Worm (Caenorhabditis elegans) whole organism, L4 larva: ENCODE results near the gene T06E4.21.

ENCODE experiments used
- aly-2 ChIP-seq: sonication (generic microtip); optimal IDR thresholded peaks from 2 replicates; lab custom pipeline; 2018; ENCODE audit warnings: missing biosample characterization, missing genetic modification characterization
- ama-1 ChIP-seq: fragments of 150-350 bp; optimal IDR thresholded peaks from 2 replicates; lab custom pipeline; 2014; ENCODE audit warnings: inconsistent platforms, mixed read lengths
- ceh-62 ChIP-seq: sonication (generic microtip); optimal IDR thresholded peaks from 2 replicates; lab custom pipeline; 2017; ENCODE audit warnings: missing biosample characterization, missing genetic modification characterization
- daf-12 ChIP-seq: fragments of 150-350 bp; optimal IDR thresholded peaks from 2 replicates; lab custom pipeline; 2014; ENCODE audit warnings: missing biosample characterization, missing genetic modification reagents, missing genetic modification characterization
- dmd-9 ChIP-seq: fragments of 200-800 bp; sonication (Bioruptor generic); IDR thresholded peaks from 2 replicates; pipeline ENCODE4 v1.3.6; 2022; ENCODE audit warnings: missing genetic modification reagents, missing genetic modification characterization, missing compliant biosample characterization
- hmg-1.1 ChIP-seq: fragments of 200-800 bp; sonication (Bioruptor generic); IDR thresholded peaks from 2 replicates; pipeline ENCODE4 v1.3.6; 2022; ENCODE audit warnings: missing genetic modification reagents, missing genetic modification characterization, missing compliant biosample characterization
- lsy-2 ChIP-seq, 2 experiments: fragments of 150-350 bp in 1 of 2; sonication (generic microtip) in 1 of 2; optimal IDR thresholded peaks; 2 replicates each; lab custom pipeline; 2014 to 2017; ENCODE audit warnings: missing biosample characterization in 2 of 2, missing genetic modification characterization in 2 of 2
- mxl-2 ChIP-seq: fragments of 200-800 bp; sonication (Bioruptor generic); conservative IDR thresholded peaks from 2 replicates; pipeline ENCODE4 v1.3.6; 2022; ENCODE audit warnings: missing genetic modification reagents, missing genetic modification characterization, missing compliant biosample characterization
- nhr-10 ChIP-seq: fragments of 150-350 bp; optimal IDR thresholded peaks from 2 replicates; lab custom pipeline; 2014; ENCODE audit warnings: missing biosample characterization, missing genetic modification characterization
- nhr-76 ChIP-seq: fragments of 150-350 bp; optimal IDR thresholded peaks from 2 replicates; lab custom pipeline; 2014; ENCODE audit warnings: missing biosample characterization, missing genetic modification characterization
- unc-130 ChIP-seq: sonication (generic microtip); optimal IDR thresholded peaks from 2 replicates; lab custom pipeline; 2016; ENCODE audit warnings: missing genetic modification reagents, missing genetic modification characterization, missing compliant biosample characterization

DNA sequence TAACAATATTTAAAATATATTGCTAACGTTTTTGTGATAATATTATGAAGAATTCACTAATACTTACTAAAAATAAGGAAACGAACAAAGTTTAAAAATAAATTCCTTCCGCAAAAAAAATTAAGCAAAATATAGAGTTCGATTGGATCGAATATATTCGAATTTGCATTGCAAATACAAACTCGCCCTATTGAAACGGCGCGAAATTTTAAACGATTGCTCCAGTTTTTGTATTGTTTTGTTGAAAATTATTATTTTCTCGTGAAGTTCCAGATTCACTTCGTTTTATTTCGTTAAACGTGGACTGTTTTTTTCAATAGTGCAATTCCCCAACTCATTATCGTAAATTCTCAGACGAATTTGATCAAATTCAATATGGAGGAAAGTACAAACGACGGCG is 5.9 kb upstream of the T06E4.21 start, which contains the start of the genes atl-1 and hcp-2:
- no peak for TF ChIP-seq daf-12
- no peak for TF ChIP-seq hmg-1.1 (GFP tag; lab: Robert Waterston, UW)
- no peak for TF ChIP-seq aly-2 (tag; lab: Kevin White, UChicago)
- TF ChIP-seq ama-1 (lab: Kevin White, UChicago): no peak
- TF ChIP-seq dmd-9: no peak
- TF ChIP-seq ceh-62: no peak
- no peak for TF ChIP-seq unc-130 (GFP tag; lab: Kevin White, UChicago)
- no peak for TF ChIP-seq lsy-2 (tag; optimal IDR thresholded peaks at IDR 0.05; lab: Kevin White, UChicago)
- no peak for TF ChIP-seq nhr-10 (tag; lab: Kevin White, UChicago)
- TF ChIP-seq nhr-76 (tag; lab: Kevin White, UChicago): no peak
- no peak for TF ChIP-seq mxl-2 (GFP tag; lab: Robert Waterston, UW)
